Fruit fly (Drosophila melanogaster) whole organism, prepupa: ENCODE results near the gene CG14968.

ENCODE experiments used
- Blimp-1 ChIP-seq: fragments of 200-800 bp; sonication (Bioruptor generic); optimal IDR thresholded peaks from 3 replicates; lab custom pipeline; 2017; ENCODE audit warnings: missing biosample characterization, missing genetic modification characterization, mild to moderate bottlenecking, moderate library complexity, missing genetic modification reagents
- CG11762 ChIP-seq: fragments of 200-800 bp; sonication (Bioruptor generic); optimal IDR thresholded peaks from 3 replicates; lab custom pipeline; 2016; ENCODE audit warnings: missing biosample characterization, missing genetic modification characterization; ENCODE audit not compliant: insufficient read depth
- CG11902 ChIP-seq: fragments of 200-800 bp; sonication (Bioruptor generic); optimal IDR thresholded peaks from 3 replicates; lab custom pipeline; 2016; ENCODE audit warnings: missing biosample characterization, missing genetic modification characterization
- CG15336 ChIP-seq: fragments of 200-800 bp; sonication (Bioruptor generic); IDR thresholded peaks from 2 replicates; pipeline ENCODE4 v1.3.6; 2022; ENCODE audit warnings: missing biosample characterization, missing genetic modification characterization
- CG1621 ChIP-seq: fragments of 200-800 bp; sonication (Bioruptor generic); optimal IDR thresholded peaks from 3 replicates; lab custom pipeline; 2018; ENCODE audit warnings: missing biosample characterization, mild to moderate bottlenecking, missing genetic modification characterization
- CG16779 ChIP-seq: fragments of 200-800 bp; sonication (Bioruptor generic); optimal IDR thresholded peaks from 3 replicates; lab custom pipeline; 2017; ENCODE audit warnings: missing biosample characterization, mild to moderate bottlenecking, missing genetic modification characterization
- CG31627 ChIP-seq: fragments of 200-800 bp; sonication (Bioruptor generic); optimal IDR thresholded peaks from 3 replicates; lab custom pipeline; 2016; ENCODE audit warnings: missing biosample characterization, missing genetic modification characterization
- CG34406 ChIP-seq: fragments of 200-800 bp; sonication (Bioruptor generic); optimal IDR thresholded peaks from 3 replicates; lab custom pipeline; 2016; ENCODE audit warnings: missing biosample characterization, missing genetic modification characterization
- CG3919 ChIP-seq: fragments of 200-800 bp; sonication (Bioruptor generic); optimal IDR thresholded peaks from 3 replicates; lab custom pipeline; 2016; ENCODE audit warnings: missing biosample characterization, missing genetic modification characterization
- CG4318 ChIP-seq: fragments of 200-800 bp; sonication (Bioruptor generic); optimal IDR thresholded peaks from 3 replicates; lab custom pipeline; 2017; ENCODE audit warnings: missing biosample characterization, mild to moderate bottlenecking, missing genetic modification characterization
- CG6163 ChIP-seq: fragments of 200-800 bp; sonication (Bioruptor generic); IDR thresholded peaks from 3 replicates; pipeline ENCODE4 v1.3.6; 2022; ENCODE audit warnings: missing biosample characterization, missing genetic modification characterization
- CG6808 ChIP-seq: fragments of 200-800 bp; sonication (Bioruptor generic); optimal IDR thresholded peaks from 3 replicates; lab custom pipeline; 2017; ENCODE audit warnings: missing biosample characterization, missing genetic modification characterization, mild to moderate bottlenecking, moderate library complexity, missing genetic modification reagents
- CG6854 ChIP-seq: fragments of 200-800 bp; sonication (Bioruptor generic); optimal IDR thresholded peaks from 2 replicates; lab custom pipeline; 2017; ENCODE audit warnings: missing biosample characterization, mild to moderate bottlenecking, missing genetic modification characterization
- CG7368 ChIP-seq: fragments of 200-800 bp; sonication (Bioruptor generic); optimal IDR thresholded peaks from 3 replicates; lab custom pipeline; 2016; ENCODE audit warnings: missing biosample characterization, missing genetic modification characterization
- CG8119 ChIP-seq: fragments of 200-800 bp; sonication (Bioruptor generic); IDR thresholded peaks from 3 replicates; pipeline ENCODE4 v1.3.6; 2022; ENCODE audit warnings: missing biosample characterization, missing genetic modification characterization
- CG8319 ChIP-seq: fragments of 200-800 bp; sonication (Bioruptor generic); optimal IDR thresholded peaks from 3 replicates; lab custom pipeline; 2016; ENCODE audit warnings: missing biosample characterization, missing genetic modification characterization
- CG8632 ChIP-seq: fragments of 200-800 bp; sonication (Bioruptor generic); optimal IDR thresholded peaks from 3 replicates; lab custom pipeline; 2016; ENCODE audit warnings: missing biosample characterization, missing genetic modification characterization
- CG9139 ChIP-seq: fragments of 200-800 bp; sonication (Bioruptor generic); optimal IDR thresholded peaks from 3 replicates; lab custom pipeline; 2017; ENCODE audit warnings: missing biosample characterization, mild to moderate bottlenecking, missing genetic modification characterization
- Eip75B ChIP-seq: fragments of 200-800 bp; sonication (Bioruptor generic); optimal IDR thresholded peaks from 3 replicates; lab custom pipeline; 2016; ENCODE audit warnings: missing biosample characterization, missing genetic modification characterization
- Eip78C ChIP-seq: fragments of 200-800 bp; sonication (Bioruptor generic); peaks from one replicate; lab custom pipeline; 2016; ENCODE audit warnings: missing biosample characterization, missing genetic modification characterization
- Eip93F ChIP-seq: fragments of 200-800 bp; sonication (Bioruptor generic); optimal IDR thresholded peaks from 2 replicates; lab custom pipeline; 2016; ENCODE audit warnings: missing biosample characterization, mild to moderate bottlenecking, missing genetic modification characterization
- Ets21C ChIP-seq: fragments of 200-800 bp; sonication (Bioruptor generic); optimal IDR thresholded peaks from 3 replicates; lab custom pipeline; 2016; ENCODE audit warnings: missing biosample characterization, missing genetic modification characterization
- Ets96B ChIP-seq: fragments of 200-800 bp; optimal IDR thresholded peaks from 2 replicates; lab custom pipeline; 2019; ENCODE audit warnings: missing biosample characterization, mild to moderate bottlenecking, missing genetic modification characterization, moderate library complexity
- Gug ChIP-seq: fragments of 200-800 bp; sonication (Bioruptor generic); IDR thresholded peaks from 2 replicates; pipeline ENCODE4 v1.3.6; 2022; ENCODE audit warnings: missing biosample characterization, missing genetic modification characterization
- Hr38 ChIP-seq: sonication (Bioruptor generic); optimal IDR thresholded peaks from 2 replicates; lab custom pipeline; 2016; ENCODE audit warnings: missing biosample characterization, missing genetic modification characterization
- Hr39 ChIP-seq: fragments of 200-800 bp; sonication (Bioruptor generic); optimal IDR thresholded peaks from 2 replicates; lab custom pipeline; 2016; ENCODE audit warnings: missing biosample characterization, missing genetic modification characterization
- Lpt ChIP-seq: fragments of 200-800 bp; sonication (Bioruptor generic); optimal IDR thresholded peaks from 3 replicates; lab custom pipeline; 2016; ENCODE audit warnings: missing biosample characterization, missing genetic modification characterization
- Met ChIP-seq: fragments of 200-800 bp; sonication (Bioruptor generic); optimal IDR thresholded peaks from 3 replicates; lab custom pipeline; 2016; ENCODE audit warnings: missing biosample characterization, missing genetic modification characterization
- Sox102F ChIP-seq: fragments of 200-800 bp; sonication (Bioruptor generic); optimal IDR thresholded peaks from 2 replicates; lab custom pipeline; 2016; ENCODE audit warnings: missing biosample characterization, mild to moderate bottlenecking, missing genetic modification characterization
- acj6 ChIP-seq: fragments of 200-800 bp; sonication (Bioruptor generic); optimal IDR thresholded peaks from 3 replicates; lab custom pipeline; 2016; ENCODE audit warnings: missing biosample characterization, missing genetic modification characterization
- cyc ChIP-seq: fragments of 200-800 bp; sonication (Bioruptor generic); optimal IDR thresholded peaks from 3 replicates; lab custom pipeline; 2016; ENCODE audit warnings: missing biosample characterization, missing genetic modification characterization
- dac ChIP-seq: fragments of 200-800 bp; sonication (Bioruptor generic); optimal IDR thresholded peaks from 2 replicates; lab custom pipeline; 2017; ENCODE audit warnings: missing biosample characterization, mild to moderate bottlenecking, missing genetic modification characterization
- dsx ChIP-seq: fragments of 200-800 bp; optimal IDR thresholded peaks from 3 replicates; lab custom pipeline; 2019; ENCODE audit warnings: missing biosample characterization, mild to moderate bottlenecking, missing genetic modification characterization, moderate library complexity; ENCODE audit not compliant: poor library complexity, severe bottlenecking
- eg ChIP-seq: fragments of 200-800 bp; sonication (Bioruptor generic); IDR thresholded peaks from 3 replicates; pipeline ENCODE4 v1.3.6; 2022; ENCODE audit warnings: missing biosample characterization, missing genetic modification characterization
- fd59A ChIP-seq: fragments of 200-800 bp; sonication (Bioruptor generic); optimal IDR thresholded peaks from 2 replicates; lab custom pipeline; 2017; ENCODE audit warnings: missing biosample characterization, mild to moderate bottlenecking, missing genetic modification characterization, missing genetic modification reagents
- fd85E ChIP-seq: fragments of 200-800 bp; sonication (Bioruptor generic); optimal IDR thresholded peaks from 3 replicates; lab custom pipeline; 2016; ENCODE audit warnings: missing biosample characterization, missing genetic modification characterization
- fkh ChIP-seq: fragments of 200-800 bp; sonication (Bioruptor generic); optimal IDR thresholded peaks from 3 replicates; lab custom pipeline; 2017; ENCODE audit warnings: missing biosample characterization, mild to moderate bottlenecking, missing genetic modification characterization, moderate library complexity
- lz ChIP-seq: fragments of 200-800 bp; sonication (Bioruptor generic); optimal IDR thresholded peaks from 3 replicates; lab custom pipeline; 2016; ENCODE audit warnings: missing biosample characterization, missing genetic modification characterization
- net ChIP-seq: fragments of 200-800 bp; sonication (Bioruptor generic); optimal IDR thresholded peaks from 3 replicates; lab custom pipeline; 2016; ENCODE audit warnings: missing biosample characterization, missing genetic modification characterization
- pdm3 ChIP-seq: fragments of 200-800 bp; sonication (Bioruptor generic); optimal IDR thresholded peaks from 3 replicates; lab custom pipeline; 2016; ENCODE audit warnings: missing biosample characterization, missing genetic modification characterization
- salr ChIP-seq, 2 experiments: fragments of 200-800 bp; sonication (Bioruptor generic); optimal IDR thresholded peaks; 3 replicates each; lab custom pipeline; 2016 to 2018; ENCODE audit warnings: missing biosample characterization in 2 of 2, missing genetic modification characterization in 2 of 2, mild to moderate bottlenecking in 1 of 2
- spab ChIP-seq: fragments of 200-800 bp; sonication (Bioruptor generic); optimal IDR thresholded peaks from 2 replicates; lab custom pipeline; 2017; ENCODE audit warnings: missing biosample characterization, mild to moderate bottlenecking, missing genetic modification characterization, missing genetic modification reagents
- ss ChIP-seq, 2 experiments: fragments of 200-800 bp; sonication (Bioruptor generic); optimal IDR thresholded peaks; 2 replicates in 1 of 2; 3 replicates in 1 of 2; lab custom pipeline; 2017 to 2018; ENCODE audit warnings: mild to moderate bottlenecking in 2 of 2, missing biosample characterization in 2 of 2, missing genetic modification characterization in 2 of 2, moderate library complexity in 1 of 2
- topi ChIP-seq: fragments of 200-800 bp; sonication (Bioruptor generic); optimal IDR thresholded peaks from 3 replicates; lab custom pipeline; 2016; ENCODE audit warnings: missing biosample characterization, missing genetic modification characterization

The CG14968 gene

dm6 chr3L:3259703-3260102, 43.2 kb downstream of the CG14968 start (continued):
- TF ChIP-seq Hr38 (no peak), CG9139 (GFP tag; lab: Kevin White, UChicago) (peak; percentile 90), net (GFP tag; lab: Kevin White, UChicago) (peak; percentile 89), CG11762 (GFP tag; lab: Kevin White, UChicago) (peak; percentile 76), Gug (GFP tag; lab: Robert Waterston, UW) (peak; percentile 82), CG8632 (GFP tag; lab: Kevin White, UChicago) (peak; percentile 84), lz (peak; percentile 85), CG6808 (GFP tag; lab: Kevin White, UChicago) (peak; percentile 93), fkh (GFP tag; lab: Kevin White, UChicago) (no peak), acj6 (GFP tag; lab: Kevin White, UChicago) (peak; percentile 88), fd59A (GFP tag; lab: Kevin White, UChicago) (peak; percentile 90), CG31627 (peak; percentile 82), Eip93F (peak; percentile 35), CG11902 (GFP tag; lab: Kevin White, UChicago) (peak; percentile 65), fd85E (peak; percentile 50), dsx (peak; percentile 93), CG16779 (peak; percentile 71), Sox102F (GFP tag; lab: Kevin White, UChicago) (peak; percentile 83), CG6854 (peak; percentile 67), CG34406 (GFP tag; lab: Kevin White, UChicago) (peak; percentile 85), Eip78C (GFP tag; lab: Kevin White, UChicago) (peak; percentile 98), CG1621 (tag; lab: Kevin White, UChicago) (peak; percentile 91), Ets96B (tag; lab: Kevin White, UChicago) (peak; percentile 91), Hr39 (peak; percentile 83), Ets21C (GFP tag; lab: Kevin White, UChicago) (peak; percentile 73), CG8119 (GFP tag; lab: Robert Waterston, UW) (peak; percentile 91), pdm3 (peak; percentile 88), CG3919 (peak; percentile 87), CG7368 (GFP tag; lab: Kevin White, UChicago) (peak; percentile 80), cyc (GFP tag; lab: Kevin White, UChicago) (peak; percentile 81), CG4318 (GFP tag; lab: Kevin White, UChicago) (peak; percentile 62), CG6163 (GFP tag; lab: Robert Waterston, UW) (peak; percentile 78), dac (GFP tag; lab: Kevin White, UChicago) (peak; percentile 57), CG8319 (GFP tag; lab: Kevin White, UChicago) (peak; percentile 81), Met (peak; percentile 82), topi (GFP tag; lab: Kevin White, UChicago) (peak; percentile 87)

dm6 chr3L:3257690-3258089, 45.2 kb downstream of the CG14968 start, which contains the start of gene ckd:
TSS of gene ckd (plus strand) at chr3L:3257878.
- no peak for TF ChIP-seq Gug (GFP tag; lab: Robert Waterston, UW)
- no peak for TF ChIP-seq spab (GFP tag; lab: Kevin White, UChicago)
- TF ChIP-seq fd59A (GFP tag; lab: Kevin White, UChicago), result no peak
- peak; percentile 17 for TF ChIP-seq dsx
- 0 out of 3 replicates have a peak, but pooled peaks have one; percentile 7 for TF ChIP-seq eg (GFP tag; lab: Robert Waterston, UW)
- peak; percentile 19; the same call in 1 of the 2 replicates for TF ChIP-seq CG15336
- no peak for TF ChIP-seq CG34406 (GFP tag; lab: Kevin White, UChicago)
- TF ChIP-seq Hr38, result no peak
- TF ChIP-seq Lpt (GFP tag; lab: Kevin White, UChicago), result peak; percentile 6
- TF ChIP-seq ss (GFP tag; optimal IDR thresholded peaks at IDR 0.05; lab: Kevin White, UChicago), result peak in 1 of 2 experiments; percentile 14
- peak; percentile 62 for TF ChIP-seq Eip78C (GFP tag; lab: Kevin White, UChicago)
- peak; percentile 54 for TF ChIP-seq CG6854
- TF ChIP-seq salr (GFP tag; optimal IDR thresholded peaks at IDR 0.05; lab: Kevin White, UChicago), result no peak
- peak; percentile 56 for TF ChIP-seq Eip75B (GFP tag; lab: Kevin White, UChicago)
- peak; percentile 77 for TF ChIP-seq Blimp-1 (GFP tag; lab: Kevin White, UChicago)
